Fruit fly (Drosophila melanogaster): ENCODE measurements around the gene Sgsh.

Sgsh gene

DNA sequence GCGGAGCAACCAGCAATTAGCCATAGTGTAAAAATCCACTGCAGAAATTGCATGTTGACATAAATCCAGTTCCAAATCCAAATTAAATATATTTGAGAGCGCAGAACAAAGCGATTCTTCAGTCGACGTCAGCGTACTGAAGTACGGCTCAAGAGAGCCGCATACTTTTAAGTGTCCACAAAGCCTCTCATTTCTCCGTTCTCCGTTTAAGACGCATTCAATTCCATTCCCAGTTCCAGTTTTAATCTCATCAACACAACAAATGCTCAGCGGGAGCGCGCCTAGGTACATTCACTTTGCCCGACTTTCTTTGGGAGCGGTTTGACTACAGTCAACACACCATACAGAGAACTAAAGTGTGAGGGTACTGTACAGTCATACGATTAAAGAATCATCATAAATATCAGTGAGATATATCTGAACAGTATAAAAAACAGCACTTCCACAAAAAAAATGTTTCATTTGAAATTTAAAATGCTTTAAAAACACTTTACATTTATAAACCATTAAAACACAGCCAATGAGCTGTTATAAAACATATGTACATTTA lies at the start of gene Sgsh:
TSS of gene Sgsh (minus strand) at position 141 of the 550 bp plus-strand sequence.
- no peak for TF ChIP-seq Hr39 (GFP tag; optimal IDR thresholded peaks at IDR 0.05)
- TF ChIP-seq CG6276 (GFP tag; optimal IDR thresholded peaks at IDR 0.05): no peak
- no peak for TF ChIP-seq Gug (GFP tag; IDR thresholded peaks at IDR 0.05)
- TF ChIP-seq CG6808 (GFP tag; optimal IDR thresholded peaks at IDR 0.05): peak; percentile 23
- TF ChIP-seq Smox (GFP tag; optimal IDR thresholded peaks at IDR 0.05): no peak
- no peak for TF ChIP-seq OdsH (GFP tag; optimal IDR thresholded peaks at IDR 0.05)
- no peak for TF ChIP-seq pdm3 (GFP tag; optimal IDR thresholded peaks at IDR 0.05)
- peak; percentile 22; the same call in 1 of the 2 replicates for TF ChIP-seq CG15336 (GFP tag; IDR thresholded peaks at IDR 0.05)
- TF ChIP-seq CG10669 (GFP tag; optimal IDR thresholded peaks at IDR 0.05): peak; percentile 19
- TF ChIP-seq CG11762 (GFP tag; optimal IDR thresholded peaks at IDR 0.05; ENCODE audit: insufficient read depth): no peak
- TF ChIP-seq Eip93F (GFP tag; optimal IDR thresholded peaks at IDR 0.05): no peak
- TF ChIP-seq acj6 (GFP tag; optimal IDR thresholded peaks at IDR 0.05): no peak
- TF ChIP-seq Sox102F (GFP tag; optimal IDR thresholded peaks at IDR 0.05): peak; percentile 32
- no peak for TF ChIP-seq salr (GFP tag; optimal IDR thresholded peaks at IDR 0.05)
- TF ChIP-seq Sox15 (GFP tag; optimal IDR thresholded peaks at IDR 0.05): no peak
- peak; percentile 10 for TF ChIP-seq CG9139 (GFP tag; optimal IDR thresholded peaks at IDR 0.05)
- TF ChIP-seq ss (GFP tag; optimal IDR thresholded peaks at IDR 0.05): no peak
- peak; percentile 48 for TF ChIP-seq Met (GFP tag; optimal IDR thresholded peaks at IDR 0.05)
- no peak for TF ChIP-seq CG11902 (GFP tag; optimal IDR thresholded peaks at IDR 0.05)
- TF ChIP-seq lz (GFP tag; optimal IDR thresholded peaks at IDR 0.05): peak; percentile 16
- TF ChIP-seq eg (GFP tag; IDR thresholded peaks at IDR 0.05): no peak
- TF ChIP-seq CG6854 (GFP tag; optimal IDR thresholded peaks at IDR 0.05): peak; percentile 47
- peak; percentile 32 for TF ChIP-seq cyc (GFP tag; optimal IDR thresholded peaks at IDR 0.05)
- TF ChIP-seq topi (GFP tag; optimal IDR thresholded peaks at IDR 0.05): peak; percentile 22
- TF ChIP-seq Hr4 (GFP tag; optimal IDR thresholded peaks at IDR 0.05): peak; percentile 29
- TF ChIP-seq Eip78C (GFP tag): peak; percentile 70
- peak; percentile 43 for TF ChIP-seq svp (GFP tag)
- peak; percentile 26 for TF ChIP-seq CG32006 (GFP tag; optimal IDR thresholded peaks at IDR 0.05)
- peak; percentile 38 for TF ChIP-seq esn (GFP tag; optimal IDR thresholded peaks at IDR 0.05)
- TF ChIP-seq Blimp-1 (GFP tag; optimal IDR thresholded peaks at IDR 0.05): no peak
- peak; percentile 1 for TF ChIP-seq dsx (GFP tag; optimal IDR thresholded peaks at IDR 0.05; ENCODE audit: poor library complexity, severe bottlenecking)
- no peak for TF ChIP-seq CG16779 (tag; optimal IDR thresholded peaks at IDR 0.05)
- peak; percentile 1 for TF ChIP-seq CG6792 (GFP tag; optimal IDR thresholded peaks at IDR 0.05)
- TF ChIP-seq Eip75B (GFP tag; optimal IDR thresholded peaks at IDR 0.05): peak; percentile 30
- peak; percentile 26 for TF ChIP-seq CG10631 (GFP tag; optimal IDR thresholded peaks at IDR 0.05)

DNA sequence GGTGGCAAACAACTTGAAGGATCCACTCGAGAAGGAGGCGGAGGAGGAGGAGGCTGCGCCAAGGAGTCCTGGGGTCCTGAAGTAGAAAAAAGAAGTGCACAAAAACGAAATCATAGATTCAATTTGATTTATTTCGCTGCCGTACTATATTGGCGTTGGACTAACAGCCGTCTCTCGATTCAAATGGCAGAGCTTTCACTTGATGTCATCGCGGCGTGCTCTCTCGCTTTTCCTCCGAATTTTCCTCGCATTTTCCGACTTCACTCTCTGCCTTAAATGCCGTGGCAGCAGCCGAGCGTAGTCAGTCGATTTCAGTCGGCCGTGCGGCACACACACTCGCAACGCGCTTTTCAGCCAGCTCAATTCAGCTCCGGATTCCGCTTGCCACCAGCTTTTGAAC lies 37.2 kb upstream of the Sgsh start, which contains the start of gene CG43732:
TSS of gene CG43732 (plus strand) at position 301 of the 400 bp plus-strand sequence.
- TF ChIP-seq CG34406 (GFP tag; optimal IDR thresholded peaks at IDR 0.05) (no peak), CG6276 (GFP tag; optimal IDR thresholded peaks at IDR 0.05) (no peak), acj6 (GFP tag; optimal IDR thresholded peaks at IDR 0.05) (no peak), CG16779 (tag; optimal IDR thresholded peaks at IDR 0.05) (no peak), CG7368 (GFP tag; optimal IDR thresholded peaks at IDR 0.05) (no peak), fd85E (GFP tag; optimal IDR thresholded peaks at IDR 0.05) (no peak), CG6163 (GFP tag; IDR thresholded peaks at IDR 0.05) (no peak), Eip93F (GFP tag; optimal IDR thresholded peaks at IDR 0.05) (no peak), pdm3 (GFP tag; optimal IDR thresholded peaks at IDR 0.05) (no peak), esn (GFP tag; optimal IDR thresholded peaks at IDR 0.05) (no peak), Hr38 (GFP tag; optimal IDR thresholded peaks at IDR 0.05) (no peak), Eip75B (GFP tag; optimal IDR thresholded peaks at IDR 0.05) (no peak)

All from whole organism, prepupa.